Worm (Caenorhabditis elegans): ENCODE data around the gene R07E5.15.
A peak's percentile ranks its signal among the peaks of the same experiment; 100 is the strongest.

The R07E5.15 gene

ce11 chrIII:4405986-4406385 lies 4.7 kb downstream of the R07E5.15 start, which contains the start of gene rnp-4:
Gene rnp-4 (plus strand): TSS chrIII:4406286.
- TF ChIP-seq lsy-2 (tag; optimal IDR thresholded peaks at IDR 0.05) (no peak), ces-1 (GFP tag; optimal IDR thresholded peaks at IDR 0.05) (no peak), cnd-1 (tag; optimal IDR thresholded peaks at IDR 0.05) (no peak), ceh-83 (GFP tag; optimal IDR thresholded peaks at IDR 0.05) (no peak), sem-2 (GFP tag; optimal IDR thresholded peaks at IDR 0.05) (no peak), sptf-1 (tag; optimal IDR thresholded peaks at IDR 0.05) (no peak), hlh-1 (tag; optimal IDR thresholded peaks at IDR 0.05) (no peak), tbx-8 (GFP tag; optimal IDR thresholded peaks at IDR 0.05) (no peak), pha-4 (tag; optimal IDR thresholded peaks at IDR 0.05) (no peak), unc-120 (tag; optimal IDR thresholded peaks at IDR 0.05; ENCODE audit: poor library complexity, severe bottlenecking) (no peak), nhr-2 (tag; optimal IDR thresholded peaks at IDR 0.05) (no peak), bed-3 (GFP tag; optimal IDR thresholded peaks at IDR 0.05) (no peak), M03D4.4 (tag; optimal IDR thresholded peaks at IDR 0.05) (no peak), mab-5 (tag; optimal IDR thresholded peaks at IDR 0.05) (no peak), nhr-28 (tag; optimal IDR thresholded peaks at IDR 0.05) (no peak), unc-62 (GFP tag; optimal IDR thresholded peaks at IDR 0.05) (no peak), ham-2 (GFP tag; optimal IDR thresholded peaks at IDR 0.05) (no peak), lin-32 (GFP tag; optimal IDR thresholded peaks at IDR 0.05) (no peak), mep-1 (tag; optimal IDR thresholded peaks at IDR 0.05) (no peak)

ce11 chrIII:4407144-4407543 lies 5.9 kb downstream of the R07E5.15 start, which contains the start of gene prdx-3:
Gene prdx-3 (plus strand): TSS chrIII:4407444.
- TF ChIP-seq ztf-11 (tag; optimal IDR thresholded peaks at IDR 0.05), result no peak
- no peak for TF ChIP-seq nhr-12 (tag; optimal IDR thresholded peaks at IDR 0.05)
- TF ChIP-seq nhr-28 (tag; optimal IDR thresholded peaks at IDR 0.05), result no peak
- TF ChIP-seq mab-5 (tag; optimal IDR thresholded peaks at IDR 0.05), result no peak
- no peak for TF ChIP-seq sptf-1 (tag; optimal IDR thresholded peaks at IDR 0.05)
- TF ChIP-seq flh-1 (GFP tag; optimal IDR thresholded peaks at IDR 0.05), result no peak
- no peak for TF ChIP-seq ces-1 (GFP tag; optimal IDR thresholded peaks at IDR 0.05)
- TF ChIP-seq zip-8 (tag; optimal IDR thresholded peaks at IDR 0.05), result no peak
- no peak for TF ChIP-seq ceh-43 (GFP tag; optimal IDR thresholded peaks at IDR 0.05)
- TF ChIP-seq unc-120 (tag; optimal IDR thresholded peaks at IDR 0.05; ENCODE audit: poor library complexity, severe bottlenecking), result no peak
- TF ChIP-seq nhr-76 (tag; optimal IDR thresholded peaks at IDR 0.05), result no peak
- TF ChIP-seq nhr-237 (tag; optimal IDR thresholded peaks at IDR 0.05), result no peak
- no peak for TF ChIP-seq ceh-83 (GFP tag; optimal IDR thresholded peaks at IDR 0.05)
- no peak for TF ChIP-seq elt-3 (tag; optimal IDR thresholded peaks at IDR 0.05)
- TF ChIP-seq mep-1 (tag; optimal IDR thresholded peaks at IDR 0.05), result no peak
- no peak for TF ChIP-seq ceh-39 (tag; optimal IDR thresholded peaks at IDR 0.05)
- no peak for TF ChIP-seq ham-2 (GFP tag; optimal IDR thresholded peaks at IDR 0.05)

DNA sequence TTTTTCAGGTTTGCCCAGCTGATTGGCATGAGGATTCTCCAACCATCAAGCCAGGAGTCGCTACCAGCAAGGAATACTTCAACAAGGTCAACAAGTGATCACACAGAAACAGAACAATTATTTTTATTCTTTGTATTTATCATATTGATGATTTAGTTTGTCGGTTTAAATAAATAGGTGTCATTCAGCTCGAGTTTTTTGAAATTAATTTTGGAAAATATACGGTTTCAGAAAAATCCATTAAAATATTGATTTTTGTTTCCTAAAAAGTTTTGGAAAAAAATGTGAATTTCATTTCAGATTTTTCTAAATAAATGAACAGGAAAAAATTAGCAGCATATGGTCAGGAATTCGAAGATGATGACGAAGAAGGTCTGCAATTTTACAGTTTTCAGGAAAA lies 7.0 kb downstream of the R07E5.15 start, which contains the start of gene gpch-1:
Gene gpch-1, plus strand, starts transcription at position 301 of the 400 bp plus-strand sequence.
- TF ChIP-seq elt-1 (tag; optimal IDR thresholded peaks at IDR 0.05; ENCODE audit: borderline replicate concordance, insufficient read depth) (no peak), ztf-11 (tag; optimal IDR thresholded peaks at IDR 0.05) (no peak), lsy-2 (tag; optimal IDR thresholded peaks at IDR 0.05) (no peak), flh-1 (GFP tag; optimal IDR thresholded peaks at IDR 0.05) (no peak), ham-2 (GFP tag; optimal IDR thresholded peaks at IDR 0.05) (no peak), ceh-83 (GFP tag; optimal IDR thresholded peaks at IDR 0.05) (no peak), nhr-2 (tag; optimal IDR thresholded peaks at IDR 0.05) (no peak), drap-1 (GFP tag; optimal IDR thresholded peaks at IDR 0.05) (no peak), mep-1 (tag; optimal IDR thresholded peaks at IDR 0.05) (no peak), nhr-12 (tag; optimal IDR thresholded peaks at IDR 0.05) (no peak), mls-2 (tag; optimal IDR thresholded peaks at IDR 0.05) (no peak), cnd-1 (tag; optimal IDR thresholded peaks at IDR 0.05) (no peak), tbx-8 (GFP tag; optimal IDR thresholded peaks at IDR 0.05) (no peak), unc-120 (tag; optimal IDR thresholded peaks at IDR 0.05; ENCODE audit: poor library complexity, severe bottlenecking) (no peak)

DNA sequence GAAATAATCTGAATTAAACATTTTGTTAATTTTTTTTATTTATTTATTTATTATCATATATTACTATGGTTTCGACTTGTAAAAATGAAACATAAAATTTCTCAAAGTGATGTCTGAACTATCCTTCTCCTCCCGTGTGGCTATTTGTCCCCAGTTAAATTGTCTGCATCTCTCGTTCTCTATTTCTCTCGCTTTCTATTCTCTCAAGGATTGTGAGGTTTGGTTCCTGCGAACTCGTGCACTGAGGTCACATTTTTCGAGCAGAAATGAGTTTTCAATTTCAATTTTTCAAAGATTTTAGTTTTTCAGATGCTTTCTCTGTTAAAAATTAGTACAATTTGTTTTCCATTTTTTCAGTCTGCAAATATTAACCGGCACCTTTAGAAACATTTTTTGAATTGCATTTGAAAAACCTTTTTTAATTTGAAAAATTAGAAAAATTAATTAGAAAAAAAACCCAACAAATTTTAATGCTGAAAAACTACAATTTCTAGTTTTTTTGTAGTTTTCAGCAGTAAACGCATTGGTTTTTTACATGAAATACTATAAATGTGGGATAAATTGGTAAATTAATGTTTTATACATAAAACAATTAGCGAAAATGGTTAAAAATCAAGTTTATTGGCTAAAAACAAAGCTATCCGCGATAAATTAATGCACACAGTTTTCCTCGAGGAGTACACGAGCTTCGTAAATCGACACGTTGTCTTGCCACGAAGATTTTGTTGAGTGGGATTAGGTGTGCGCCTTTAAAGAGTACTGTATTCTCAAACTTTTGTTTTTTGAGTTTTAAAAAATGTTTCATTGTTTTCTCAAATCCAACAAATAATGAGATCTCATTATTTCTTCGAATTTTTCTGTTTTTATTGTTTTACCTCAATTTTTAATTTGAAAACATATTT lies 11.1 kb downstream of the R07E5.15 start:
- TF ChIP-seq lin-13 (tag; optimal IDR thresholded peaks at IDR 0.05), result no peak
- peak; percentile 8 for TF ChIP-seq ces-1 (GFP tag; optimal IDR thresholded peaks at IDR 0.05)
